Fruit fly (Drosophila melanogaster): ENCODE data around the gene CG32112.

The CG32112 gene

DNA sequence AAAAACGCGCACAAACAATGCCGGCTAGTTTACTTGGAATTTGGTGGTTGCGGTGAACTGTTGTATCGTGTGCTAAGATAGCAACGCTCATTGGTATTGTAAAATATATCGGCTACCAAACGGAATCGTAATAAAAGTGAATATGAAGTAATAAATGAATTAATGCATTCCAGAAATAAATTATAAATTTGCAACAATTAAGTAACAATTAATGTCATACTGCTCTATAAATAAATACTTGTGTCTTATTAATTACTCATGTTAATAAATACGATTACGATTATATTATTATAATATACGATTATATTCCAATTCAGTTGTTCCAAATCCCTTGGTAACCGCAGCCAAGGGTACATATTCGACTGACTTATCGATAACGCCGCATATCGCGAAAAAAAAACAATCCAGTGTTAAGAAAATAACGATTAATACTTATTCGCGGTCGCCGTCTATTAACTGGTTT is 6.9 kb upstream of the CG32112 start, which contains the start of the genes SmD1 and Ptp69D (continued):
- TF ChIP-seq CG31224 (GFP tag; IDR thresholded peaks at IDR 0.05) (no peak), ssp (GFP tag; IDR thresholded peaks at IDR 0.05) (peak; percentile 77), CG4730 (GFP tag; IDR thresholded peaks at IDR 0.05) (no peak), zf30C (GFP tag; optimal IDR thresholded peaks at IDR 0.05) (no peak), CG12659 (GFP tag; optimal IDR thresholded peaks at IDR 0.05) (peak; percentile 87), vnd (GFP tag; IDR thresholded peaks at IDR 0.05; ENCODE audit: partially characterized antibody) (peak; percentile 86), CG4617 (GFP tag; optimal IDR thresholded peaks at IDR 0.05; ENCODE audit: borderline replicate concordance) (peak; percentile 22), tll (GFP tag; optimal IDR thresholded peaks at IDR 0.05) (peak in 1 of 2 experiments; percentile 48), Sin3A (optimal IDR thresholded peaks at IDR 0.05) (peak; percentile 86), Hr3 (GFP tag; optimal IDR thresholded peaks at IDR 0.05) (peak; percentile 29), nerfin-2 (GFP tag; IDR thresholded peaks at IDR 0.05; ENCODE audit: partially characterized antibody) (peak; percentile 55), CG1832 (GFP tag; optimal IDR thresholded peaks at IDR 0.05) (no peak), CG31388 (GFP tag; optimal IDR thresholded peaks at IDR 0.05) (no peak), CG30020 (tag; optimal IDR thresholded peaks at IDR 0.05) (peak; percentile 99), Xbp1 (GFP tag; optimal IDR thresholded peaks at IDR 0.05) (peak; percentile 6), Dp (GFP tag; optimal IDR thresholded peaks at IDR 0.05) (peak; percentile 12), dm (GFP tag; optimal IDR thresholded peaks at IDR 0.05) (no peak), CG8290 (GFP tag; optimal IDR thresholded peaks at IDR 0.05) (peak; percentile 20), CG8290 (tag; optimal IDR thresholded peaks at IDR 0.05) (no peak), knrl (GFP tag; IDR thresholded peaks at IDR 0.05; ENCODE audit: partially characterized antibody) (peak; percentile 93), gt (GFP tag; IDR thresholded peaks at IDR 0.05) (no peak), MBD-R2 (GFP tag; IDR thresholded peaks at IDR 0.05) (0 out of 2 replicates have a peak, but pooled peaks have one; percentile 25), Sry-δ (GFP tag; optimal IDR thresholded peaks at IDR 0.05) (peak; percentile 45), Ets97D (GFP tag; optimal IDR thresholded peaks at IDR 0.05) (peak; percentile 2), stwl (tag; optimal IDR thresholded peaks at IDR 0.05) (peak; percentile 69), sd (tag; optimal IDR thresholded peaks at IDR 0.05) (peak; percentile 91), CG17829 (tag; optimal IDR thresholded peaks at IDR 0.05) (peak; percentile 24), NC2β (GFP tag; optimal IDR thresholded peaks at IDR 0.05) (no peak), pfk (GFP tag; optimal IDR thresholded peaks at IDR 0.05) (peak; percentile 90), Hr51 (GFP tag; optimal IDR thresholded peaks at IDR 0.05) (no peak), CG14710 (tag; optimal IDR thresholded peaks at IDR 0.05) (peak; percentile 72), ems (GFP tag; optimal IDR thresholded peaks at IDR 0.05) (no peak), Dek (tag; optimal IDR thresholded peaks at IDR 0.05) (no peak), CG9876 (GFP tag; optimal IDR thresholded peaks at IDR 0.05) (no peak), CG34224 (GFP tag; IDR thresholded peaks at IDR 0.05; ENCODE audit: partially characterized antibody) (peak; percentile 44; the same call in 2 of the 3 replicates), CG15514 (GFP tag; optimal IDR thresholded peaks at IDR 0.05) (peak; percentile 65), unc-4 (GFP tag; IDR thresholded peaks at IDR 0.05; ENCODE audit: partially characterized antibody) (peak; percentile 77), CG13424 (tag; optimal IDR thresholded peaks at IDR 0.05) (peak; percentile 23), nmo (GFP tag; optimal IDR thresholded peaks at IDR 0.05) (peak; percentile 68), hb (GFP tag; IDR thresholded peaks at IDR 0.05; ENCODE audit: partially characterized antibody) (peak; percentile 73), CG18011 (GFP tag; optimal IDR thresholded peaks at IDR 0.05) (no peak), CG5953 (GFP tag; IDR thresholded peaks at IDR 0.05) (no peak), CG11398 (GFP tag; optimal IDR thresholded peaks at IDR 0.05) (no peak), sna (GFP tag; IDR thresholded peaks at IDR 0.05; ENCODE audit: partially characterized antibody) (peak; percentile 81), CG6813 (GFP tag; optimal IDR thresholded peaks at IDR 0.05) (no peak), Hmr (GFP tag; optimal IDR thresholded peaks at IDR 0.05) (no peak), pzg (GFP tag; optimal IDR thresholded peaks at IDR 0.05) (peak; percentile 55), CG13287 (GFP tag; IDR thresholded peaks at IDR 0.05; ENCODE audit: partially characterized antibody) (peak; percentile 78), danr (GFP tag; IDR thresholded peaks at IDR 0.05) (no peak)
